Fruit fly (Drosophila melanogaster): ENCODE data around the gene CG43755.
A peak's percentile ranks its signal among the peaks of the same experiment; 100 is the strongest.

The CG43755 gene

DNA sequence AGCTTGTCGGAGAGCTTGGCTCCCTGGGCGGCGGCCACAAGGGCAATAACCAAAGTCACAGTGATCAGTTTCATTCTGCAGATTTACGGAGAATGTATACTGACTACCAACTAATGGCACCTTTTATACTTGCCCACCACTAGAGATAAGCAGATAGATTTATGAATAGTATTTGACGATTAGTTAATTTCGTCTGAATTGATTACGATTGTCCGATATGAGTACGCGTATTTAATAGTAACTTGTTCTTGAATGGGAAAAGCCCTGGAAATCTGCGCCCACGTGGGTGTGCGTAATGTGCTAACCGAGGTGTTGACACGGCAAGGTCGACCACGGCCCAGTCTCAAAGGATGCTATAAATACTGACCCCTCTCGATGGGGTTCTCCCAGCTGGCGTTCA is 8.4 kb downstream of the CG43755 start, which contains the start of gene CG11911:
Gene CG11911 (minus strand): TSS at position 101 of the 400 bp plus-strand sequence.
- TF ChIP-seq D1 (tag; optimal IDR thresholded peaks at IDR 0.05) (no peak), Ets98B (GFP tag; IDR thresholded peaks at IDR 0.05) (no peak), CG8301 (tag; optimal IDR thresholded peaks at IDR 0.05) (no peak), Pif1A (GFP tag; optimal IDR thresholded peaks at IDR 0.05) (no peak), CG17806 (tag; optimal IDR thresholded peaks at IDR 0.05) (no peak), rn (GFP tag; IDR thresholded peaks at IDR 0.05) (no peak), CG10348 (GFP tag; IDR thresholded peaks at IDR 0.05) (no peak), EcR (GFP tag; optimal IDR thresholded peaks at IDR 0.05) (no peak), CG34367 (tag; optimal IDR thresholded peaks at IDR 0.05) (no peak), CG32121 (GFP tag; IDR thresholded peaks at IDR 0.05) (no peak), CG14655 (GFP tag; optimal IDR thresholded peaks at IDR 0.05) (no peak), CG13204 (GFP tag; optimal IDR thresholded peaks at IDR 0.05) (no peak), gl (tag; optimal IDR thresholded peaks at IDR 0.05) (no peak), CG4496 (GFP tag; IDR thresholded peaks at IDR 0.05) (no peak)

DNA sequence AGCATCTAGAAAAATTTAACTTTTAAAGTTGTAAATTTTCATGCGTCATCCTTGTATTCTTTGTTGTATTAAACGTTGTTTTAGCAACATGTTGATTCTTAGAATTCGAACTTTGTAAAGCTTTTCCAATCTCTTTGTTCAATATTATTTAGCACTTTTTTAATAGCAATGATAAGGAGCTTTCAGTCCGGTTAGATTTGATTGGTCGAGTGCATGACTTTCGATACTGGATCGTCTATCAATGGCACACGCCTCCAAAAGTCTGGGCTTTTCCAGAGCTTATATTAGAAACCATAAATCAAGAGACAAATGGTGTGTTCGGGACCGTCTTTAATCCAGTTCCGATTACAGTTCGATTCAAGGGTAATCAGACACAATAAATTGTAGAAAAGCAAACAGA is 9.8 kb downstream of the CG43755 start:
- TF ChIP-seq Ets98B (GFP tag; IDR thresholded peaks at IDR 0.05) (no peak), fd96Ca (GFP tag; IDR thresholded peaks at IDR 0.05) (no peak), Snoo (tag; optimal IDR thresholded peaks at IDR 0.05) (no peak), CG12605 (GFP tag; IDR thresholded peaks at IDR 0.05) (no peak)

DNA sequence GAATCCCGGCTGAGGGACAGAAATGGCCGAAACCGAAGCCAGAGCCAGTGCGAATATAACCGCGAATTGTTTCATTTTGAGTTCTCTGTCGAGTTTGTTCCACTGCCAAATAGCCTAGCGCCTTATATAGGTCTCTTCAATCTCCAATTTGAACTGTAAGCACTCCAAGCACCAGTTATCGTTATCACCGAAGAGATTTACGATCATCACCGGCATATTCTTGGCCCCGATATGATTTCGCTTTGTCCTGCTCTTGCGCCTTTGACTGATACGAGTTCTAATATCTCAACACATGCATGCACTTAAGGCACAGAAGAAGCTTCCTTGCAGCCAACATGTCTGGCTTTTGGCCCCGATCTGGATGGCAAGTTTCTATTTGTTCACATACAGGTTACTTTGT is 10.4 kb downstream of the CG43755 start, which contains the start of gene CG11912:
Gene CG11912 (minus strand): TSS at position 101 of the 400 bp plus-strand sequence.
- TF ChIP-seq rn (GFP tag; IDR thresholded peaks at IDR 0.05) (no peak), CG34367 (tag; optimal IDR thresholded peaks at IDR 0.05) (no peak), CG32121 (GFP tag; IDR thresholded peaks at IDR 0.05) (no peak), CG13204 (GFP tag; optimal IDR thresholded peaks at IDR 0.05) (no peak), CG10348 (GFP tag; IDR thresholded peaks at IDR 0.05) (no peak), CG15710 (tag; optimal IDR thresholded peaks at IDR 0.05) (no peak), CG9948 (tag; optimal IDR thresholded peaks at IDR 0.05) (no peak), EcR (GFP tag; optimal IDR thresholded peaks at IDR 0.05) (no peak), Ets98B (GFP tag; IDR thresholded peaks at IDR 0.05) (no peak), gl (tag; optimal IDR thresholded peaks at IDR 0.05) (no peak), Snoo (tag; optimal IDR thresholded peaks at IDR 0.05) (no peak), fd96Ca (GFP tag; IDR thresholded peaks at IDR 0.05) (no peak), Pif1A (GFP tag; optimal IDR thresholded peaks at IDR 0.05) (no peak), D1 (tag; optimal IDR thresholded peaks at IDR 0.05) (no peak)

DNA sequence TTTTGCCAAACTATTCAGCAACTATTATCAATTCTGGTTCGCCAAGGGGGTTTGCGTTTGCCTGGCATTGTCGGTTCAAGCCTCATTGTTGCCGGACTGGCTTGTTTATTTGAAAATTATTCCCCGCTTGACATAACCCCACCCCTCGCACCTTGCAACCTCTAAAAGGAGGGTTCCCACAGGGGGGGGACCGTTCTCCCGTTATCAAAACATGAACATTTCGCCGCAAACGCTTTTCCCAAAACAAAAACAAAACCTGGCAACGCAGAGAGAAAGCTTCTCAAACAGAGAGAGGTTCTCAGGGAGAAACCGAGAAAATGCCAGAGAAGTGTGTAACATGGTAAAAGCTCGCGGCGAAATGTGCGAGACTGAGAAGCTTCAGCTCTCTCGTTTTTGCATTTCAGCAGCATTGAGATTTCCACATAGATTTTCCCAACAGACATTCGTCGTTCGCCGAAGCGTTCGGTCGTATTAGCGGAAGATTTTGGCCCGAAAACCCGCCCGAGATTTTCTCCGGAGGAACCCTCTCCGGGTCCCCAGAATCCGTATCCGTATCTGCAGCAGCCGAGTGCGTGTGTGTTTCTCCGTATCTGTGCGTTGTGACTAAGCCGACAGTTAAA is 19.6 kb downstream of the CG43755 start:
- no peak for TF ChIP-seq D1 (tag; optimal IDR thresholded peaks at IDR 0.05)
- TF ChIP-seq CG13204 (GFP tag; optimal IDR thresholded peaks at IDR 0.05) = no peak
- no peak for TF ChIP-seq CG14655 (GFP tag; optimal IDR thresholded peaks at IDR 0.05)
- 0 out of 2 replicates have a peak, but pooled peaks have one; percentile 35 for TF ChIP-seq CG12605 (GFP tag; IDR thresholded peaks at IDR 0.05)
- TF ChIP-seq CG8159 (tag; optimal IDR thresholded peaks at IDR 0.05) = no peak
- TF ChIP-seq Ets98B (GFP tag; IDR thresholded peaks at IDR 0.05) = peak; percentile 50
- no peak for TF ChIP-seq rn (GFP tag; IDR thresholded peaks at IDR 0.05)
- peak; percentile 55; the same call in 2 of the 3 replicates for TF ChIP-seq CG4496 (GFP tag; IDR thresholded peaks at IDR 0.05)
- no peak for TF ChIP-seq CG34367 (tag; optimal IDR thresholded peaks at IDR 0.05)
- no peak for TF ChIP-seq CG8301 (tag; optimal IDR thresholded peaks at IDR 0.05)
- TF ChIP-seq fd96Ca (GFP tag; IDR thresholded peaks at IDR 0.05) = 0 out of 3 replicates have a peak, but pooled peaks have one; percentile 14

DNA sequence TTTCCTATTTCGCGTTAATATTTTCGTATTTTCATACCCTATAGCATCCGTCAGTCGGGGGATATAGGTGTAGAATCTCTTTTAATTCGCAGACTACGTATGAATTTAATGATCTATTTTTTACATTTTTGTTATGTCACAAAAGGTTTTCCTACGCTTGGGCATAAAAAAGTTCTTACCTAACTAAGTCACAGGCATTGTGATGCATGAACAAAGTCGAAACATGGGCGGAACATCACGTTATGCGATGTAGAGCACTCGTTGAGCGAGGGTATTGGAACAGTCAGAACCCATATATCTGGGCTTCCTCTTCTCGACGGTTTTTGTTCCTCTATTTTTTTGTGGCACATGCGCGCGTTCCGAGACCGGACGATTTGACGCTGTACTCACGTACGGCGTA is 20.4 kb downstream of the CG43755 start:
- no peak for TF ChIP-seq Snoo (tag; optimal IDR thresholded peaks at IDR 0.05)
- TF ChIP-seq fd96Ca (GFP tag; IDR thresholded peaks at IDR 0.05) = no peak
- TF ChIP-seq CG10348 (GFP tag; IDR thresholded peaks at IDR 0.05) = no peak
- no peak for TF ChIP-seq CG4496 (GFP tag; IDR thresholded peaks at IDR 0.05)

DNA sequence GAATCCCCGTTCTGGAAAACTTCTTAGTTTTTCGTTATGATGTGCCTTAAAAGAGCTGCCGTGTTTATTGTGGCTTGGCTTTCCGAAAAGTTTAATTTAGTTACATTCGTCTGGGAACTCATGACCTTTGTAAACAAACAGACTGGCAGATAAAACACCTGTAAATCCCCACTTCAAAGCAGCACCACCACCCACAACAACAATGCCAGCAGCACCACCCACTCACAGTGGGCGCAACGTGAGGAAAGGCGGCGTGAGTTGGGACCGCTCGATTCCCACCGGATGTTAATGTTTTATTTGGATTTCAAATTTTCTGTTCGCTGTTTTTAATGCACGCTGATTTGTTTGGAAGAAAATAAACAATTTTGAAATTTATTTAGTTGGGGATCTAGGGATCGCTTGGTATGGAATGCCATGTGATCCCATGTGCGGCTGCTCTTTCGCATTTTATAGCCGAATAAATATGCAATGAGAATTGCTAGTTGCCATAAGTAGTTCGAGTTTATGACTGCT is 21.3 kb downstream of the CG43755 start:
- TF ChIP-seq Pif1A (GFP tag; optimal IDR thresholded peaks at IDR 0.05) (no peak), gl (tag; optimal IDR thresholded peaks at IDR 0.05) (no peak), CG13204 (GFP tag; optimal IDR thresholded peaks at IDR 0.05) (no peak)

DNA sequence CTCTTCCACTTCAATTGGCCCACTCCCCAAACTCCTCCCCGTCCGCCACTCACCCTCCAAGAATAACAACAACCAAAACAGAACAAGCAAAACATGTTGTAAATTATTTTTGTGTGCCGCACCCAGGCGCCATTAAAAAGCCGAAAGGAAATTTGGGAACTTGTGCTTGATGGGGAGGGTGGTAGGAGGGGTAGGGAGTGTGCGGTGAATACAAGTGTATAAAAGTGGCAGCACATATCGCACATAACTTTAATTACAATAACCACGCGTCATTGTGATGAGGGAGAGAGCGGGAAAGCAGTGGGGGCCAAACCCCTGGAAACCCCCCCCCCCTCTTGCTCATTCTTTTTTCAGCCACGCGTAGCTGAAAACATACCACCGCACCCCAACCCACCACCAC is 22.4 kb downstream of the CG43755 start:
- TF ChIP-seq D1 (tag; optimal IDR thresholded peaks at IDR 0.05) (no peak), Ets98B (GFP tag; IDR thresholded peaks at IDR 0.05) (no peak), CG12605 (GFP tag; IDR thresholded peaks at IDR 0.05) (no peak)
